Worm (Caenorhabditis elegans): Measurements from ENCODE around the gene str-108.

Gene str-108

ce11 chrV:16148805-16149204 lies 17.2 kb upstream of the str-108 start, which contains the start of gene F10A3.4:
TSS of gene F10A3.4 (plus strand) at chrV:16149105.
- TF ChIP-seq fax-1 (tag; optimal IDR thresholded peaks at IDR 0.05) (no peak), ztf-16 (tag; optimal IDR thresholded peaks at IDR 0.05) (no peak), nfya-1 (tag; optimal IDR thresholded peaks at IDR 0.05) (no peak), T23F11.4 (GFP tag; optimal IDR thresholded peaks at IDR 0.05) (no peak)

DNA sequence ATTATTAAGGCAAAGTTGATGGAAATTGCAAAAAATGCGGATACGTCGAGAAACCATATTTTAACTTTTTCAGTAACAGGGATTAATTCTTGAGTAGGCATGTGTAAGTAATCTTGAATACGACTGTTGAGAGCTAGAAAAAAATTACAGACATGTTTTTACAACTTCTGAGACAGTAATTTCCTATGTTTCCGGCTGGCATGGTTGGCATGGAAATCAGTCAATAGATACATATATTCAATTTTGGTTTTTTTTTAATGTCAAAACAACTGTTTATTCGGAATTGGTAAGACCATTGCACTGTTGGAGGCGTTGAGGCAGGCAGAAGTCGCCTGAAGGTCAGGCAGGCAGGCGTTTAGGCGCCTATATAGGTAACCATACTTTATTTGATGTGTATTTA lies 12.7 kb upstream of the str-108 start, which contains the start of gene str-254:
Gene str-254, minus strand, starts transcription at position 101 of the 400 bp plus-strand sequence.
- TF ChIP-seq lin-11 (tag; optimal IDR thresholded peaks at IDR 0.05) (no peak), dve-1 (tag; optimal IDR thresholded peaks at IDR 0.05) (no peak), unc-3 (GFP tag; conservative IDR thresholded peaks at IDR 0.05) (no peak), unc-3 (tag; optimal IDR thresholded peaks at IDR 0.05) (no peak), tbx-7 (tag; optimal IDR thresholded peaks at IDR 0.05) (no peak), dmd-4 (tag; optimal IDR thresholded peaks at IDR 0.05; ENCODE audit: borderline replicate concordance) (no peak), ets-4 (tag; optimal IDR thresholded peaks at IDR 0.05) (no peak), hlh-6 (tag; optimal IDR thresholded peaks at IDR 0.05) (no peak), ceh-6 (GFP tag; optimal IDR thresholded peaks at IDR 0.05) (no peak), ttx-3 (tag; optimal IDR thresholded peaks at IDR 0.05) (no peak), ceh-22 (tag; optimal IDR thresholded peaks at IDR 0.05) (no peak), pax-1 (tag; optimal IDR thresholded peaks at IDR 0.05) (no peak), nfya-1 (tag; optimal IDR thresholded peaks at IDR 0.05) (no peak)

DNA sequence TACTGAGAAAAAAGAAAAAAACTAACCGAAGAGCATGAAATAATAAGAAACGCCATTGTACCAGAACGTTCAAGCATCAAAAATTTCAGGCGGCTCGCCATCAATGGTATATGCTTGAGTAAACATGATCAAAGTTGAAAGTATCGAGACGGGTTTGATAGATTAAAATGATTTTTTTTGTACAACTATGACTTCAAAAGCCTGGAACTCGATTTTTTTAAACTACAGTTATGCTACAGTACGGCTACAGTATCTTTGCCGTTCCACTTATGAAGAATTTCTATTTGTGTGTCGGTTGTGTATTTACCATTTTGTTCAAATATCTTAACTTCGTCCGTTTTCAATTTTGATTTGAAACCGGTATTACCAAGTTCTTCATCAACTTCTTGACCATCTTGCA lies 10.9 kb upstream of the str-108 start, which contains the start of gene str-97:
Gene str-97, minus strand, starts transcription at position 101 of the 400 bp plus-strand sequence.
- TF ChIP-seq Y22D7AL.16 (tag; optimal IDR thresholded peaks at IDR 0.05) = no peak

ce11 chrV:16158391-16158790 lies 7.6 kb upstream of the str-108 start, which contains the start of gene str-99:
TSS of gene str-99 (minus strand) at chrV:16158491.
- TF ChIP-seq pqm-1 (tag; optimal IDR thresholded peaks at IDR 0.05) (no peak), syd-9 (tag; optimal IDR thresholded peaks at IDR 0.05) (no peak), nfya-1 (tag; optimal IDR thresholded peaks at IDR 0.05) (no peak), sox-4 (tag; optimal IDR thresholded peaks at IDR 0.05) (no peak), hlh-15 (tag; optimal IDR thresholded peaks at IDR 0.05) (no peak), ceh-24 (tag; optimal IDR thresholded peaks at IDR 0.05) (no peak), pha-2 (tag; optimal IDR thresholded peaks at IDR 0.05) (no peak), pha-4 (tag; optimal IDR thresholded peaks at IDR 0.05) (no peak), gmeb-2 (tag; optimal IDR thresholded peaks at IDR 0.05) (no peak), fkh-6 (tag; optimal IDR thresholded peaks at IDR 0.05) (no peak), ceh-45 (GFP tag; IDR thresholded peaks at IDR 0.05) (no peak), ceh-14 (tag; optimal IDR thresholded peaks at IDR 0.05) (no peak), pat-9 (tag; optimal IDR thresholded peaks at IDR 0.05) (no peak)

ce11 chrV:16159594-16159993 lies 6.4 kb upstream of the str-108 start, which contains the start of gene F10A3.17:
TSS of gene F10A3.17 (minus strand) at chrV:16159694.
- no peak for TF ChIP-seq ztf-16 (tag; optimal IDR thresholded peaks at IDR 0.05)
- no peak for TF ChIP-seq eyg-1 (tag; optimal IDR thresholded peaks at IDR 0.05)
- no peak for TF ChIP-seq ceh-19 (GFP tag; optimal IDR thresholded peaks at IDR 0.05)
- no peak for TF ChIP-seq nfya-1 (tag; optimal IDR thresholded peaks at IDR 0.05)
- no peak for TF ChIP-seq ceh-31 (tag; optimal IDR thresholded peaks at IDR 0.05)
- no peak for TF ChIP-seq elt-2 (tag; optimal IDR thresholded peaks at IDR 0.05)
- TF ChIP-seq sdc-2 (tag; optimal IDR thresholded peaks at IDR 0.05) = no peak
- no peak for TF ChIP-seq unc-42 (tag; optimal IDR thresholded peaks at IDR 0.05)
- TF ChIP-seq unc-3 (GFP tag; conservative IDR thresholded peaks at IDR 0.05) = no peak
- no peak for TF ChIP-seq unc-3 (tag; optimal IDR thresholded peaks at IDR 0.05)
- TF ChIP-seq K02D7.2 (tag; optimal IDR thresholded peaks at IDR 0.05) = no peak
- no peak for TF ChIP-seq F13H6.1 (tag; optimal IDR thresholded peaks at IDR 0.05)
- no peak for TF ChIP-seq ceh-22 (tag; optimal IDR thresholded peaks at IDR 0.05)
- TF ChIP-seq fkh-10 (GFP tag; optimal IDR thresholded peaks at IDR 0.05) = no peak
- no peak for TF ChIP-seq hlh-8 (tag; optimal IDR thresholded peaks at IDR 0.05)
- TF ChIP-seq ceh-6 (GFP tag; optimal IDR thresholded peaks at IDR 0.05) = no peak
- no peak for TF ChIP-seq nhr-11 (tag; optimal IDR thresholded peaks at IDR 0.05)
